Worm (Caenorhabditis elegans) whole organism, L1 larva: ENCODE results near the gene ZK1290.11.

ENCODE experiments used
- F16B12.6 ChIP-seq: fragments of 150-350 bp; optimal IDR thresholded peaks from 2 replicates; lab custom pipeline; 2014; ENCODE audit warnings: missing biosample characterization, missing genetic modification characterization
- Y116A8C.19 ChIP-seq: sonication (generic microtip); optimal IDR thresholded peaks from 2 replicates; lab custom pipeline; 2016; ENCODE audit warnings: missing compliant biosample characterization, missing genetic modification characterization, borderline replicate concordance
- aha-1 ChIP-seq: fragments of 150-350 bp; optimal IDR thresholded peaks from 2 replicates; lab custom pipeline; 2014; ENCODE audit warnings: missing biosample characterization, missing genetic modification characterization
- alr-1 ChIP-seq: fragments of 200-800 bp; sonication (Bioruptor generic); optimal IDR thresholded peaks from 2 replicates; lab custom pipeline; 2018; ENCODE audit warnings: borderline replicate concordance, mild to moderate bottlenecking, missing genetic modification characterization, missing compliant biosample characterization
- ama-1 ChIP-seq: fragments of 150-350 bp; optimal IDR thresholded peaks from 2 replicates; lab custom pipeline; 2014
- blmp-1 ChIP-seq: fragments of 150-350 bp; optimal IDR thresholded peaks from 2 replicates; lab custom pipeline; 2014; ENCODE audit warnings: missing biosample characterization, missing genetic modification characterization
- ceh-8 ChIP-seq: fragments of 200-800 bp; sonication (Bioruptor generic); optimal IDR thresholded peaks from 2 replicates; lab custom pipeline; 2018; ENCODE audit warnings: mild to moderate bottlenecking, missing genetic modification characterization, moderate library complexity, missing compliant biosample characterization
- egl-13 ChIP-seq: sonication (generic microtip); optimal IDR thresholded peaks from 2 replicates; lab custom pipeline; 2016; ENCODE audit warnings: missing genotype, missing genetic modification reagents, missing genetic modification characterization, missing compliant biosample characterization
- egl-27 ChIP-seq, 2 experiments: fragments of 150-350 bp in 1 of 2; sonication (generic microtip); optimal IDR thresholded peaks; 3 replicates each; lab custom pipeline; 2017 to 2018; ENCODE audit warnings: missing biosample characterization in 2 of 2, missing genetic modification characterization in 2 of 2, missing genetic modification reagents in 2 of 2
- elt-2 ChIP-seq: sonication (generic microtip); optimal IDR thresholded peaks from 2 replicates; lab custom pipeline; 2016; ENCODE audit warnings: missing genetic modification characterization, mild to moderate bottlenecking, inconsistent platforms, missing compliant biosample characterization, missing genetic modification reagents
- elt-3 ChIP-seq, 6 experiments: fragments of 150-350 bp in 1 of 6; sonication (generic microtip); optimal IDR thresholded peaks; 2 replicates each; lab custom pipeline; 2017 to 2018; ENCODE audit warnings: missing biosample characterization in 6 of 6, missing genetic modification characterization in 6 of 6, inconsistent platforms in 1 of 6
- ets-5 ChIP-seq: fragments of 200-800 bp; sonication (Bioruptor generic); IDR thresholded peaks from 2 replicates; pipeline ENCODE4 v1.3.6; 2022; ENCODE audit warnings: missing genetic modification characterization, missing compliant biosample characterization
- fkh-10 ChIP-seq: sonication (generic microtip); optimal IDR thresholded peaks from 2 replicates; lab custom pipeline; 2017; ENCODE audit warnings: missing biosample characterization, missing genetic modification reagents, missing genetic modification characterization
- fos-1 ChIP-seq: fragments of 150-350 bp; optimal IDR thresholded peaks from 2 replicates; lab custom pipeline; 2014; ENCODE audit warnings: missing biosample characterization, missing genetic modification characterization
- grh-1 ChIP-seq: fragments of 200-800 bp; sonication (Bioruptor generic); IDR thresholded peaks from 2 replicates; pipeline ENCODE4 v1.3.6; 2022; ENCODE audit warnings: missing genetic modification reagents, missing genetic modification characterization, missing compliant biosample characterization
- hlh-17 ChIP-seq: fragments of 200-800 bp; sonication (Bioruptor generic); optimal IDR thresholded peaks from 2 replicates; lab custom pipeline; 2018; ENCODE audit warnings: missing genetic modification characterization, mild to moderate bottlenecking, missing compliant biosample characterization, moderate library complexity, borderline replicate concordance
- irx-1 ChIP-seq: sonication (generic microtip); optimal IDR thresholded peaks from 2 replicates; lab custom pipeline; 2016; ENCODE audit warnings: missing genetic modification characterization, missing compliant biosample characterization
- lin-13 ChIP-seq: fragments of 150-350 bp; optimal IDR thresholded peaks from 2 replicates; lab custom pipeline; 2014; ENCODE audit warnings: missing biosample characterization, missing genetic modification reagents, missing genetic modification characterization
- lin-35 ChIP-seq, 2 experiments: fragments of 150-350 bp; optimal IDR thresholded peaks; 2 replicates each; lab custom pipeline; 2014; ENCODE audit warnings: missing biosample characterization in 2 of 2, missing genetic modification characterization in 2 of 2, missing genetic modification reagents in 2 of 2
- lsy-2 ChIP-seq, 2 experiments: fragments of 150-350 bp; optimal IDR thresholded peaks; 2 replicates each; lab custom pipeline; 2014; ENCODE audit warnings: missing biosample characterization in 2 of 2, missing genetic modification characterization in 2 of 2
- mab-9 ChIP-seq: fragments of 200-800 bp; sonication (Bioruptor generic); IDR thresholded peaks from 2 replicates; pipeline ENCODE4 v1.3.6; 2022; ENCODE audit warnings: missing genetic modification reagents, missing genetic modification characterization, missing compliant biosample characterization
- mep-1 ChIP-seq: fragments of 150-350 bp; optimal IDR thresholded peaks from 2 replicates; lab custom pipeline; 2014; ENCODE audit warnings: missing biosample characterization, missing genetic modification characterization
- nhr-11 ChIP-seq: fragments of 150-350 bp; optimal IDR thresholded peaks from 2 replicates; lab custom pipeline; 2014; ENCODE audit warnings: missing biosample characterization, missing genetic modification characterization
- nhr-12 ChIP-seq: sonication (generic microtip); optimal IDR thresholded peaks from 2 replicates; lab custom pipeline; 2017; ENCODE audit warnings: missing biosample characterization, missing genetic modification characterization
- nhr-19 ChIP-seq: fragments of 200-800 bp; sonication (Bioruptor generic); conservative IDR thresholded peaks from 2 replicates; pipeline ENCODE4 v1.3.6; 2022; ENCODE audit warnings: missing genetic modification characterization, missing compliant biosample characterization
- nhr-28 ChIP-seq: fragments of 150-350 bp; optimal IDR thresholded peaks from 2 replicates; lab custom pipeline; 2014; ENCODE audit warnings: missing biosample characterization, missing genetic modification characterization
- nhr-85 ChIP-seq: sonication (generic microtip); peaks from one replicate; lab custom pipeline; 2016; ENCODE audit warnings: missing genetic modification characterization, inconsistent platforms, missing compliant biosample characterization
- pag-3 ChIP-seq: sonication (generic microtip); optimal IDR thresholded peaks from 2 replicates; lab custom pipeline; 2017; ENCODE audit warnings: missing genetic modification characterization, mild to moderate bottlenecking, missing compliant biosample characterization, antibody characterized with exemption, borderline replicate concordance; ENCODE audit not compliant: insufficient read depth
- pax-3 ChIP-seq: fragments of 200-800 bp; sonication (Bioruptor generic); optimal IDR thresholded peaks from 2 replicates; lab custom pipeline; 2018; ENCODE audit warnings: mild to moderate bottlenecking, missing genetic modification characterization, moderate library complexity, missing compliant biosample characterization
- rnt-1 ChIP-seq: sonication (generic microtip); optimal IDR thresholded peaks from 2 replicates; lab custom pipeline; 2016; ENCODE audit warnings: mild to moderate bottlenecking, missing genetic modification characterization, moderate library complexity, missing compliant biosample characterization
- skn-1 ChIP-seq: fragments of 150-350 bp; optimal IDR thresholded peaks from 2 replicates; lab custom pipeline; 2014; ENCODE audit warnings: missing biosample characterization, missing genetic modification characterization
- snpc-4 ChIP-seq: fragments of 150-350 bp; optimal IDR thresholded peaks from 2 replicates; lab custom pipeline; 2014; ENCODE audit warnings: missing biosample characterization, missing genetic modification characterization
- sox-4 ChIP-seq: sonication (generic microtip); optimal IDR thresholded peaks from 2 replicates; lab custom pipeline; 2016; ENCODE audit warnings: missing genetic modification characterization, missing compliant biosample characterization
- tlp-1 ChIP-seq: fragments of 150-350 bp; optimal IDR thresholded peaks from 2 replicates; lab custom pipeline; 2014; ENCODE audit warnings: missing biosample characterization, missing genetic modification characterization
- unc-30 ChIP-seq: sonication (generic microtip); optimal IDR thresholded peaks from 2 replicates; lab custom pipeline; 2017; ENCODE audit warnings: missing biosample characterization, missing genetic modification characterization
- unc-98 ChIP-seq: fragments of 200-800 bp; sonication (Bioruptor generic); IDR thresholded peaks from 2 replicates; pipeline ENCODE4 v1.3.6; 2022; ENCODE audit warnings: missing genetic modification characterization, missing compliant biosample characterization
- vab-15 ChIP-seq: sonication (generic microtip); optimal IDR thresholded peaks from 2 replicates; lab custom pipeline; 2017; ENCODE audit warnings: missing genotype, mild to moderate bottlenecking, missing genetic modification characterization, missing compliant biosample characterization
- ztf-11 ChIP-seq, 2 experiments: sonication (generic microtip); optimal IDR thresholded peaks; 2 replicates each; lab custom pipeline; 2016 to 2017; ENCODE audit warnings: missing genetic modification characterization in 2 of 2, missing biosample characterization in 1 of 2, missing compliant biosample characterization in 1 of 2

Gene ZK1290.11

ce11 chrII:7553806-7554205 lies 7.6 kb downstream of the ZK1290.11 start, which contains the start of gene ZK1290.10:
TSS of gene ZK1290.10 (minus strand) at chrII:7553906.
- TF ChIP-seq Y116A8C.19 (tag; lab: Kevin White, UChicago) = no peak
- TF ChIP-seq snpc-4 (tag; lab: Kevin White, UChicago) = no peak
- TF ChIP-seq unc-30 (tag; lab: Kevin White, UChicago) = no peak
- no peak for TF ChIP-seq blmp-1
- TF ChIP-seq alr-1 = no peak
- TF ChIP-seq rnt-1 (tag; lab: Kevin White, UChicago) = no peak
- TF ChIP-seq lsy-2 (tag; optimal IDR thresholded peaks at IDR 0.05; lab: Kevin White, UChicago) = no peak
- no peak for TF ChIP-seq mab-9
- TF ChIP-seq fos-1 (tag; lab: Kevin White, UChicago) = no peak
- TF ChIP-seq, all 84 proteins: peak for 0

ce11 chrII:7549035-7549434 lies 12.4 kb downstream of the ZK1290.11 start, which contains the start of gene tph-1:
TSS of gene tph-1 (plus strand) at chrII:7549335.
- TF ChIP-seq skn-1 (tag; lab: Kevin White, UChicago) = no peak
- TF ChIP-seq alr-1 = no peak
- no peak for TF ChIP-seq nhr-19 (GFP tag; lab: Robert Waterston, UW)
- no peak for TF ChIP-seq nhr-28 (tag; lab: Kevin White, UChicago)
- TF ChIP-seq nhr-85 (tag; lab: Kevin White, UChicago) = no peak
- TF ChIP-seq elt-2 (tag; lab: Kevin White, UChicago) = no peak
- no peak for TF ChIP-seq tlp-1 (tag; lab: Kevin White, UChicago)
- no peak for TF ChIP-seq nhr-12 (tag; lab: Kevin White, UChicago)
- TF ChIP-seq pag-3 (tag; lab: Kevin White, UChicago) = no peak

- no peak for TF ChIP-seq nhr-11
- no peak for TF ChIP-seq grh-1
- TF ChIP-seq rnt-1 (tag; lab: Kevin White, UChicago) = no peak
- TF ChIP-seq mep-1 (tag; lab: Kevin White, UChicago) = no peak
- TF ChIP-seq ztf-11 (tag; optimal IDR thresholded peaks at IDR 0.05; lab: Kevin White, UChicago) = no peak
- no peak for TF ChIP-seq elt-3 (tag; optimal IDR thresholded peaks at IDR 0.05; lab: Kevin White, UChicago)
- TF ChIP-seq, all 84 proteins: peak for 0
Observed at ce11 chrII:7548044-7548443, 13.3 kb downstream of the ZK1290.11 start, which contains the start of gene fbxa-224. TSS of gene fbxa-224 (minus strand) at chrII:7548144.

ce11 chrII:7547269-7547668 lies 14.1 kb downstream of the ZK1290.11 start:
- TF ChIP-seq vab-15 (tag; lab: Kevin White, UChicago) (no peak), lin-35 (GFP tag; optimal IDR thresholded peaks at IDR 0.05; lab: Kevin White, UChicago) (no peak), mab-9 (no peak), sox-4 (tag; lab: Kevin White, UChicago) (no peak), fos-1 (tag; lab: Kevin White, UChicago) (no peak), aha-1 (tag; lab: Kevin White, UChicago) (no peak), fkh-10 (GFP tag; lab: Kevin White, UChicago) (no peak), unc-98 (no peak), hlh-17 (GFP tag; lab: Kevin White, UChicago) (no peak), egl-13 (no peak), irx-1 (tag; lab: Kevin White, UChicago) (no peak), ets-5 (GFP tag; lab: Robert Waterston, UW) (no peak), blmp-1 (no peak), ama-1 (no peak), lin-13 (no peak), ceh-8 (GFP tag; lab: Kevin White, UChicago) (no peak), F16B12.6 (tag; lab: Kevin White, UChicago) (no peak), egl-27 (tag; optimal IDR thresholded peaks at IDR 0.05; lab: Kevin White, UChicago) (no peak), tlp-1 (tag; lab: Kevin White, UChicago) (no peak), pax-3 (tag; lab: Kevin White, UChicago) (no peak)
